Fruit fly (Drosophila melanogaster): ENCODE measurements around the gene CG43127.

CG43127 gene

dm6 chr3L:10628384-10628783 is 3.0 kb upstream of the CG43127 start, which contains the start of gene CG14151:
TSS of gene CG14151 (minus strand) at chr3L:10628484.
- TF ChIP-seq CTCF (optimal IDR thresholded peaks at IDR 0.05) (no peak), CG8478 (optimal IDR thresholded peaks at IDR 0.05) (no peak)

- TF ChIP-seq CG8478 (optimal IDR thresholded peaks at IDR 0.05), result no peak
- TF ChIP-seq CTCF (optimal IDR thresholded peaks at IDR 0.05), result no peak
Observed at dm6 chr3L:10626199-10626598, 800 bp upstream of the CG43127 start, which contains the start of gene CG34238. TSS of gene CG34238 (plus strand) at chr3L:10626499.

dm6 chr3L:10623476-10623875 is 1.9 kb downstream of the CG43127 start, which contains the start of gene CG42521:
TSS of gene CG42521 (minus strand) at chr3L:10623576.
- TF ChIP-seq CTCF (optimal IDR thresholded peaks at IDR 0.05) (no peak), CG8478 (optimal IDR thresholded peaks at IDR 0.05) (no peak)

- TF ChIP-seq CG8478 (optimal IDR thresholded peaks at IDR 0.05), result no peak
- TF ChIP-seq CTCF (optimal IDR thresholded peaks at IDR 0.05), result no peak
Observed at dm6 chr3L:10599512-10599911, 25.9 kb downstream of the CG43127 start.

- no peak for TF ChIP-seq CTCF (optimal IDR thresholded peaks at IDR 0.05)
- TF ChIP-seq CG8478 (optimal IDR thresholded peaks at IDR 0.05), result no peak
Observed at dm6 chr3L:10584965-10585364, 40.4 kb downstream of the CG43127 start.

dm6 chr3L:10581688-10582288 is 43.6 kb downstream of the CG43127 start:
- no peak for TF ChIP-seq CTCF (optimal IDR thresholded peaks at IDR 0.05)
- TF ChIP-seq CG8478 (optimal IDR thresholded peaks at IDR 0.05), result no peak
